Fruit fly (Drosophila melanogaster) whole organism, adult: ENCODE data around the gene CG4998.
A peak's percentile ranks its signal among the peaks of the same experiment; 100 is the strongest.

Experiments
- CG11617 ChIP-seq: fragments of 200-800 bp; sonication (Bioruptor generic); optimal IDR thresholded peaks from 2 replicates; lab custom pipeline; 2017; ENCODE audit warnings: mild to moderate bottlenecking, missing biosample characterization, missing genetic modification reagents, missing genetic modification characterization
- CG14711 ChIP-seq: fragments of 200-800 bp; sonication (Bioruptor generic); optimal IDR thresholded peaks from 2 replicates; lab custom pipeline; 2018; ENCODE audit warnings: missing biosample characterization, mild to moderate bottlenecking, missing genetic modification characterization, moderate library complexity
- CG7045 ChIP-seq: fragments of 200-800 bp; sonication (Bioruptor generic); optimal IDR thresholded peaks from 2 replicates; lab custom pipeline; 2017; ENCODE audit warnings: missing biosample characterization, mild to moderate bottlenecking, missing genetic modification characterization
- Clk ChIP-seq: fragments of 200-800 bp; sonication (Bioruptor generic); optimal IDR thresholded peaks from 2 replicates; lab custom pipeline; 2017; ENCODE audit warnings: missing biosample characterization, missing genetic modification characterization
- Crg-1 ChIP-seq: fragments of 200-800 bp; sonication (Bioruptor generic); optimal IDR thresholded peaks from 2 replicates; lab custom pipeline; 2016; ENCODE audit warnings: missing biosample characterization, missing genetic modification characterization
- Mnt ChIP-seq: fragments of 200-800 bp; sonication (Bioruptor generic); optimal IDR thresholded peaks from 2 replicates; lab custom pipeline; 2016; ENCODE audit warnings: missing biosample characterization, mild to moderate bottlenecking, missing genetic modification characterization
- bab1 ChIP-seq: fragments of 200-800 bp; sonication (Bioruptor generic); optimal IDR thresholded peaks from 3 replicates; lab custom pipeline; 2019; ENCODE audit warnings: missing biosample characterization, mild to moderate bottlenecking, missing genetic modification characterization, moderate library complexity
- cic ChIP-seq: fragments of 200-800 bp; sonication (Bioruptor generic); optimal IDR thresholded peaks from 2 replicates; lab custom pipeline; 2017; ENCODE audit warnings: missing biosample characterization, mild to moderate bottlenecking, missing genetic modification characterization, moderate library complexity
- cnc ChIP-seq, 2 experiments: fragments of >200 bp; optimal IDR thresholded peaks; 2 replicates each; lab custom pipeline; 2017
- kay ChIP-seq: fragments of 200-800 bp; sonication (Bioruptor generic); peaks from one replicate; lab custom pipeline; 2016; ENCODE audit warnings: missing biosample characterization, missing genetic modification characterization, borderline replicate concordance
- ovo ChIP-seq: fragments of 200-800 bp; sonication (Bioruptor generic); optimal IDR thresholded peaks from 2 replicates; lab custom pipeline; 2016; ENCODE audit warnings: missing biosample characterization, missing genetic modification characterization
- tj ChIP-seq: fragments of 200-800 bp; sonication (Bioruptor generic); optimal IDR thresholded peaks from 3 replicates; lab custom pipeline; 2017; ENCODE audit warnings: missing biosample characterization, mild to moderate bottlenecking, missing genetic modification characterization, moderate library complexity

- TF ChIP-seq kay (GFP tag; lab: Kevin White, UChicago) = peak; percentile 89
- TF ChIP-seq cnc (optimal IDR thresholded peaks at IDR 0.05; lab: Kevin White, UChicago) = no peak
- peak; percentile 86 for TF ChIP-seq bab1 (GFP tag; lab: Kevin White, UChicago)
- TF ChIP-seq CG14711 (tag; lab: Kevin White, UChicago) = no peak
- TF ChIP-seq ovo (GFP tag; lab: Kevin White, UChicago) = no peak
- TF ChIP-seq CG11617 (GFP tag; lab: Kevin White, UChicago) = no peak
- TF ChIP-seq CG7045 (GFP tag; lab: Kevin White, UChicago) = peak; percentile 50
- TF ChIP-seq tj = peak; percentile 24
- TF ChIP-seq Crg-1 (GFP tag; lab: Kevin White, UChicago) = no peak
- TF ChIP-seq Mnt (GFP tag; lab: Kevin White, UChicago) = peak; percentile 96
- TF ChIP-seq Clk = no peak
- TF ChIP-seq cic = peak; percentile 93
These were observed 46.6 kb downstream of the CG4998 start for dm6 chr3L:16385252-16385879.
